Fruit fly (Drosophila melanogaster) whole organism, adult: Measurements from ENCODE around the gene pum.

ENCODE experiments used
- CG11617 ChIP-seq: fragments of 200-800 bp; sonication (Bioruptor generic); optimal IDR thresholded peaks from 2 replicates; lab custom pipeline; 2017; ENCODE audit warnings: mild to moderate bottlenecking, missing biosample characterization, missing genetic modification reagents, missing genetic modification characterization
- CG12768 ChIP-seq: fragments of 200-800 bp; sonication (Bioruptor generic); optimal IDR thresholded peaks from 2 replicates; lab custom pipeline; 2017; ENCODE audit warnings: missing biosample characterization, missing genetic modification characterization, mild to moderate bottlenecking, moderate library complexity, missing genetic modification reagents
- CG14711 ChIP-seq: fragments of 200-800 bp; sonication (Bioruptor generic); optimal IDR thresholded peaks from 2 replicates; lab custom pipeline; 2018; ENCODE audit warnings: missing biosample characterization, mild to moderate bottlenecking, missing genetic modification characterization, moderate library complexity
- CG1620 ChIP-seq: fragments of 200-800 bp; sonication (Bioruptor generic); optimal IDR thresholded peaks from 2 replicates; lab custom pipeline; 2016; ENCODE audit warnings: missing biosample characterization, missing genetic modification characterization
- CG33017 ChIP-seq: fragments of 200-800 bp; sonication (Bioruptor generic); optimal IDR thresholded peaks from 2 replicates; lab custom pipeline; 2018; ENCODE audit warnings: missing biosample characterization, mild to moderate bottlenecking, missing genetic modification characterization, moderate library complexity
- CG5204 ChIP-seq: fragments of 200-800 bp; sonication (Bioruptor generic); optimal IDR thresholded peaks from 2 replicates; lab custom pipeline; 2016; ENCODE audit warnings: missing biosample characterization, missing genetic modification characterization
- CG7045 ChIP-seq: fragments of 200-800 bp; sonication (Bioruptor generic); optimal IDR thresholded peaks from 2 replicates; lab custom pipeline; 2017; ENCODE audit warnings: missing biosample characterization, mild to moderate bottlenecking, missing genetic modification characterization
- CG7101 ChIP-seq: fragments of 200-800 bp; sonication (Bioruptor generic); optimal IDR thresholded peaks from 2 replicates; lab custom pipeline; 2018; ENCODE audit warnings: missing biosample characterization, mild to moderate bottlenecking, missing genetic modification characterization, moderate library complexity
- Clk ChIP-seq: fragments of 200-800 bp; sonication (Bioruptor generic); optimal IDR thresholded peaks from 2 replicates; lab custom pipeline; 2017; ENCODE audit warnings: missing biosample characterization, missing genetic modification characterization
- Crg-1 ChIP-seq: fragments of 200-800 bp; sonication (Bioruptor generic); optimal IDR thresholded peaks from 2 replicates; lab custom pipeline; 2016; ENCODE audit warnings: missing biosample characterization, missing genetic modification characterization
- Hr96 ChIP-seq: fragments of 200-800 bp; sonication (Bioruptor generic); optimal IDR thresholded peaks from 2 replicates; lab custom pipeline; 2016; ENCODE audit warnings: missing biosample characterization, missing genetic modification characterization
- Mnt ChIP-seq: fragments of 200-800 bp; sonication (Bioruptor generic); optimal IDR thresholded peaks from 2 replicates; lab custom pipeline; 2016; ENCODE audit warnings: missing biosample characterization, mild to moderate bottlenecking, missing genetic modification characterization
- bab1 ChIP-seq: fragments of 200-800 bp; sonication (Bioruptor generic); optimal IDR thresholded peaks from 3 replicates; lab custom pipeline; 2019; ENCODE audit warnings: missing biosample characterization, mild to moderate bottlenecking, missing genetic modification characterization, moderate library complexity
- cic ChIP-seq: fragments of 200-800 bp; sonication (Bioruptor generic); optimal IDR thresholded peaks from 2 replicates; lab custom pipeline; 2017; ENCODE audit warnings: missing biosample characterization, mild to moderate bottlenecking, missing genetic modification characterization, moderate library complexity
- cnc ChIP-seq, 2 experiments: fragments of >200 bp; optimal IDR thresholded peaks; 2 replicates each; lab custom pipeline; 2017
- kay ChIP-seq: fragments of 200-800 bp; sonication (Bioruptor generic); peaks from one replicate; lab custom pipeline; 2016; ENCODE audit warnings: missing biosample characterization, missing genetic modification characterization, borderline replicate concordance
- ovo ChIP-seq: fragments of 200-800 bp; sonication (Bioruptor generic); optimal IDR thresholded peaks from 2 replicates; lab custom pipeline; 2016; ENCODE audit warnings: missing biosample characterization, missing genetic modification characterization
- pad ChIP-seq: fragments of 200-800 bp; sonication (Bioruptor generic); optimal IDR thresholded peaks from 3 replicates; lab custom pipeline; 2017; ENCODE audit warnings: missing biosample characterization, missing genetic modification characterization, mild to moderate bottlenecking, moderate library complexity, missing genetic modification reagents
- tj ChIP-seq: fragments of 200-800 bp; sonication (Bioruptor generic); optimal IDR thresholded peaks from 3 replicates; lab custom pipeline; 2017; ENCODE audit warnings: missing biosample characterization, mild to moderate bottlenecking, missing genetic modification characterization, moderate library complexity
- toe ChIP-seq: fragments of 200-800 bp; sonication (Bioruptor generic); optimal IDR thresholded peaks from 2 replicates; lab custom pipeline; 2016; ENCODE audit warnings: missing biosample characterization, missing genetic modification characterization

The pum gene

DNA sequence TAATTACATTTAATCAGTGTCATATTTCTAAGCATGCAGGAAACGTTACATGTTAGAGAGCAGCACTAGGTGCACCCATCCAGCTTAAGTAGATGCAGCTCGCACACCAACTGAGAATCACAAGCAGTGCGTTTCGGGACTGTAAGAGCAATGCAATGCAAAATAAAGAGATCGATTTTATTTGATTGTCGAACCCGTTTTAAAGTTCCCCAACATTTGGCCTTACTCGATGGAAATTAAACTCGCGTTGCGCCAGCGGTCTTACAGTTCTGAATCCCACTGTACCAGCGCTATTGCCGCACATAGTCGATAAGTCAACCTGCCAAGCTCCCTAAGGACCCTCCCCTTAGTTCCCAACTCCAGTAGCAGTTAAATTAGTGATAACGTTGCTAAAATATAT lies 174.7 kb downstream of the pum start:
- TF ChIP-seq CG33017 (tag; lab: Kevin White, UChicago) (peak; percentile 37), toe (GFP tag; lab: Kevin White, UChicago) (no peak), bab1 (GFP tag; lab: Kevin White, UChicago) (no peak)

dm6 chr3R:9057398-9058058 lies 180.0 kb downstream of the pum start:
- TF ChIP-seq CG1620 (GFP tag; lab: Kevin White, UChicago) = peak; percentile 75
- peak; percentile 79 for TF ChIP-seq Mnt (GFP tag; lab: Kevin White, UChicago)
- peak; percentile 89 for TF ChIP-seq pad (GFP tag; lab: Kevin White, UChicago)
- peak; percentile 99 for TF ChIP-seq CG11617 (GFP tag; lab: Kevin White, UChicago)
- TF ChIP-seq CG5204 = peak; percentile 87
- TF ChIP-seq CG7101 (tag; lab: Kevin White, UChicago) = peak; percentile 99
- TF ChIP-seq Hr96 = peak; percentile 93
- TF ChIP-seq Clk (GFP tag; lab: Kevin White, UChicago) = peak; percentile 96
- TF ChIP-seq CG12768 (GFP tag; lab: Kevin White, UChicago) = peak; percentile 99
- no peak for TF ChIP-seq cnc (optimal IDR thresholded peaks at IDR 0.05; lab: Kevin White, UChicago)
- peak; percentile 98 for TF ChIP-seq CG7045 (GFP tag; lab: Kevin White, UChicago)
- peak; percentile 95 for TF ChIP-seq cic
- peak; percentile 95 for TF ChIP-seq toe (GFP tag; lab: Kevin White, UChicago)
- peak; percentile 99 for TF ChIP-seq CG33017 (tag; lab: Kevin White, UChicago)
- TF ChIP-seq ovo = peak; percentile 79
- TF ChIP-seq Crg-1 (GFP tag; lab: Kevin White, UChicago) = peak; percentile 80
- peak; percentile 88 for TF ChIP-seq tj (GFP tag; lab: Kevin White, UChicago)
- TF ChIP-seq CG14711 (tag; lab: Kevin White, UChicago) = peak; percentile 97
- TF ChIP-seq kay (GFP tag; lab: Kevin White, UChicago) = peak; percentile 99
- TF ChIP-seq bab1 (GFP tag; lab: Kevin White, UChicago) = peak; percentile 93

dm6 chr3R:9057032-9057397 lies 180.5 kb downstream of the pum start:
- TF ChIP-seq Crg-1 (GFP tag; lab: Kevin White, UChicago) = no peak

- no peak for TF ChIP-seq CG11617 (GFP tag; lab: Kevin White, UChicago)
- TF ChIP-seq CG33017 (tag; lab: Kevin White, UChicago) = peak; percentile 31
- TF ChIP-seq CG1620 (GFP tag; lab: Kevin White, UChicago) = no peak
- TF ChIP-seq cic = no peak
- peak; percentile 37 for TF ChIP-seq Mnt (GFP tag; lab: Kevin White, UChicago)
- no peak for TF ChIP-seq bab1 (GFP tag; lab: Kevin White, UChicago)
- TF ChIP-seq Crg-1 (GFP tag; lab: Kevin White, UChicago) = no peak
- no peak for TF ChIP-seq cnc (optimal IDR thresholded peaks at IDR 0.05; lab: Kevin White, UChicago)
- TF ChIP-seq CG14711 (tag; lab: Kevin White, UChicago) = no peak
- TF ChIP-seq Clk (GFP tag; lab: Kevin White, UChicago) = no peak
- TF ChIP-seq CG7045 (GFP tag; lab: Kevin White, UChicago) = no peak
- TF ChIP-seq Hr96 = peak; percentile 50
- TF ChIP-seq ovo = peak; percentile 40
- TF ChIP-seq CG7101 (tag; lab: Kevin White, UChicago) = no peak
- TF ChIP-seq kay (GFP tag; lab: Kevin White, UChicago) = peak; percentile 83
- TF ChIP-seq tj (GFP tag; lab: Kevin White, UChicago) = no peak
- TF ChIP-seq toe (GFP tag; lab: Kevin White, UChicago) = no peak
- TF ChIP-seq CG5204 = no peak
- TF ChIP-seq CG12768 (GFP tag; lab: Kevin White, UChicago) = no peak
- peak; percentile 90 for TF ChIP-seq pad (GFP tag; lab: Kevin White, UChicago)
Measured at dm6 chr3R:9056409-9057031, 181.0 kb downstream of the pum start.

- TF ChIP-seq CG14711 (tag; lab: Kevin White, UChicago) (peak; percentile 83), CG12768 (GFP tag; lab: Kevin White, UChicago) (no peak), CG1620 (GFP tag; lab: Kevin White, UChicago) (peak; percentile 59), pad (GFP tag; lab: Kevin White, UChicago) (peak; percentile 9), CG7045 (GFP tag; lab: Kevin White, UChicago) (peak; percentile 77), cic (no peak), toe (GFP tag; lab: Kevin White, UChicago) (peak; percentile 14), CG33017 (tag; lab: Kevin White, UChicago) (peak; percentile 73), CG11617 (GFP tag; lab: Kevin White, UChicago) (peak; percentile 44), kay (GFP tag; lab: Kevin White, UChicago) (peak; percentile 92), bab1 (GFP tag; lab: Kevin White, UChicago) (peak; percentile 89), CG7101 (tag; lab: Kevin White, UChicago) (peak; percentile 79), tj (GFP tag; lab: Kevin White, UChicago) (peak; percentile 86), Clk (GFP tag; lab: Kevin White, UChicago) (no peak), Hr96 (peak; percentile 52), CG5204 (peak; percentile 43), Mnt (GFP tag; lab: Kevin White, UChicago) (peak; percentile 62), cnc (optimal IDR thresholded peaks at IDR 0.05; lab: Kevin White, UChicago) (no peak), Crg-1 (GFP tag; lab: Kevin White, UChicago) (no peak), ovo (no peak)
Measured at dm6 chr3R:9055119-9056105, 182.1 kb downstream of the pum start.
